Fruit fly (Drosophila melanogaster): ENCODE data around the gene Gr64a.

Gr64a gene

DNA sequence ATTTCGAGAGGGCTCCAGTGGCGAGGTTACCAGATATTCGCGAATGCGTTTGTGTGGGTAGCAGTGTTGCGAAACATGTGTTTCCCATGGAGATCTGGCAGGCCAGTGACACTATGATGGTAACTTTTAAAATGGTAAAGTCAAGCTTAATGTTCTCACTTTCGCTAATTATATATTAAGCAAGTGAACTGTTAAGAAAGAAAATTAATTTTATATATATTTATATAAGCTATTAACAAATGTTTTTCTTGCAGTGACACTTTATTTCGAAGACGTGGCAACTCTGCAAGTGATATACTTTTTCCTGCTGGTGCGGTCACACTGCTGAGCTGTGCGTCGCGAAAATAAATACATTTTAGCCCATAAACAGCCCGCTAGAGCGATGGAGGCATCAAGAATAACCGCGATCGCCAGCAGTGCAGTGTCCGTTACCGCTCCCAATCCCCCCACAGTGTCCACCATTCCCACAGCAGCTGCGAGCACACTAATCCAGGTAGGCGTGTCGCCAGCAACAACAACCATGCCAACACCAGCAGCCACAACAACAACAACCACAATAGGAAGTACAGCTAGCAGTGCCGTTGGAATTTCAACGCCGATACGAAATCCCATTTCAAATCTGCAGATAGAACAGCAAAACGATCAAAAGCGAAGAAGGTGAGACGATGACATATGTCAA is 13.8 kb downstream of the Gr64a start, which contains the start of the genes CG11593 and Rcd5 (continued):
- TF ChIP-seq CG8119 (GFP tag; IDR thresholded peaks at IDR 0.05): peak; percentile 50; the same call in 2 of the 3 replicates
- TF ChIP-seq CG8319 (GFP tag; optimal IDR thresholded peaks at IDR 0.05): peak; percentile 77
- no peak for TF ChIP-seq spab (GFP tag; optimal IDR thresholded peaks at IDR 0.05)
- TF ChIP-seq pdm3 (GFP tag; optimal IDR thresholded peaks at IDR 0.05): no peak
- no peak for TF ChIP-seq Hr38 (GFP tag; optimal IDR thresholded peaks at IDR 0.05)
- no peak for TF ChIP-seq dac (GFP tag; optimal IDR thresholded peaks at IDR 0.05)
- no peak for TF ChIP-seq CG1621 (tag; optimal IDR thresholded peaks at IDR 0.05)
- TF ChIP-seq CG15336 (GFP tag; IDR thresholded peaks at IDR 0.05): peak; percentile 51
- TF ChIP-seq CG3032 (tag; optimal IDR thresholded peaks at IDR 0.05): no peak
- TF ChIP-seq Ets96B (tag; optimal IDR thresholded peaks at IDR 0.05): no peak
- TF ChIP-seq fkh (GFP tag; optimal IDR thresholded peaks at IDR 0.05): no peak
- TF ChIP-seq salr (GFP tag; optimal IDR thresholded peaks at IDR 0.05): no peak
- TF ChIP-seq CG10631 (GFP tag; optimal IDR thresholded peaks at IDR 0.05): peak; percentile 80
- peak; percentile 4 for TF ChIP-seq CG11762 (GFP tag; optimal IDR thresholded peaks at IDR 0.05; ENCODE audit: insufficient read depth)
- no peak for TF ChIP-seq Ets21C (GFP tag; optimal IDR thresholded peaks at IDR 0.05)
- TF ChIP-seq Eip93F (GFP tag; optimal IDR thresholded peaks at IDR 0.05): no peak
- TF ChIP-seq CG6276 (GFP tag; optimal IDR thresholded peaks at IDR 0.05): no peak
- TF ChIP-seq Sox15 (GFP tag; optimal IDR thresholded peaks at IDR 0.05): peak; percentile 21
- TF ChIP-seq CG7368 (GFP tag; optimal IDR thresholded peaks at IDR 0.05): no peak
- TF ChIP-seq net (GFP tag; optimal IDR thresholded peaks at IDR 0.05): no peak
- no peak for TF ChIP-seq CG34406 (GFP tag; optimal IDR thresholded peaks at IDR 0.05)
- peak; percentile 46; the same call in 1 of the 2 replicates for TF ChIP-seq CG11294 (GFP tag; IDR thresholded peaks at IDR 0.05)
- no peak for TF ChIP-seq CG3919 (GFP tag; optimal IDR thresholded peaks at IDR 0.05)
- TF ChIP-seq Eip75B (GFP tag; optimal IDR thresholded peaks at IDR 0.05): no peak
- TF ChIP-seq Blimp-1 (GFP tag; optimal IDR thresholded peaks at IDR 0.05): no peak
- TF ChIP-seq Hr4 (GFP tag; optimal IDR thresholded peaks at IDR 0.05): no peak
- TF ChIP-seq lz (GFP tag; optimal IDR thresholded peaks at IDR 0.05): no peak
- TF ChIP-seq CG8632 (GFP tag; optimal IDR thresholded peaks at IDR 0.05): peak; percentile 24
- no peak for TF ChIP-seq dsx (GFP tag; optimal IDR thresholded peaks at IDR 0.05; ENCODE audit: poor library complexity, severe bottlenecking)
- peak; percentile 69 for TF ChIP-seq acj6 (GFP tag; optimal IDR thresholded peaks at IDR 0.05)
- TF ChIP-seq Smox (GFP tag; optimal IDR thresholded peaks at IDR 0.05): no peak
- peak; percentile 41 for TF ChIP-seq CG4318 (GFP tag; optimal IDR thresholded peaks at IDR 0.05)
- peak; percentile 50 for TF ChIP-seq Sox14 (GFP tag; optimal IDR thresholded peaks at IDR 0.05)
- peak; percentile 48 for TF ChIP-seq Lpt (GFP tag; optimal IDR thresholded peaks at IDR 0.05)
- TF ChIP-seq CG6163 (GFP tag; IDR thresholded peaks at IDR 0.05): peak; percentile 83
- no peak for TF ChIP-seq OdsH (GFP tag; optimal IDR thresholded peaks at IDR 0.05)
- peak; percentile 66 for TF ChIP-seq CG32006 (GFP tag; optimal IDR thresholded peaks at IDR 0.05)
- TF ChIP-seq CG16779 (tag; optimal IDR thresholded peaks at IDR 0.05): no peak
- TF ChIP-seq esn (GFP tag; optimal IDR thresholded peaks at IDR 0.05): no peak

DNA sequence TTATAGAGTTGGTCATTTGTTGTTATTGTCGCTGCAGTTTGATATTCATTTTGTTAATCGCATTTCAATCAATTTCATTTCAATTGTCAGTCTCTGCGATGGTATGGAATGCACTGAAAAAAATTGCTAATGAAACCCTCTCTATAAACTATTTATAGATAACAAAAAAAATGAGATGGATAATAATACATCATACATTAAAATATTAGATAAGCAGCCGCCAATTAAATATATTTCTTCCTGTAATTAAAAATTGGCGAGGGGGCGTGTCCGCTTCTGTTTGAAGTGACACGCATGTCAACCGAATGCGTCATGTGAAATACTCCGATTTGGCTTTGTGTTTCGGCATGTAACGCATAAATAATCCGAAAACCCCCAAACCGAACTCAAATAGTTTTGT is 17.9 kb downstream of the Gr64a start:
- TF ChIP-seq eg (GFP tag; IDR thresholded peaks at IDR 0.05) (0 out of 3 replicates have a peak, but pooled peaks have one; percentile 14), fkh (GFP tag; optimal IDR thresholded peaks at IDR 0.05) (no peak), Hr38 (GFP tag; optimal IDR thresholded peaks at IDR 0.05) (no peak), lz (GFP tag; optimal IDR thresholded peaks at IDR 0.05) (no peak), dsx (GFP tag; optimal IDR thresholded peaks at IDR 0.05; ENCODE audit: poor library complexity, severe bottlenecking) (no peak)

All from whole organism, prepupa.